Worm (Caenorhabditis elegans): ENCODE data around the gene srt-45.

ce11 chrV:19756253-19756652 lies 27.7 kb upstream of the srt-45 start, which contains the start of gene W04E12.9:
- TF ChIP-seq ama-1 (optimal IDR thresholded peaks at IDR 0.05): no peak
- no peak for TF ChIP-seq flt-1 (GFP tag; IDR thresholded peaks at IDR 0.05)
- TF ChIP-seq scrt-1 (GFP tag; IDR thresholded peaks at IDR 0.05): no peak
